Worm (Caenorhabditis elegans) whole organism, early embryonic: ENCODE measurements around the gene srh-290.

Experiments used
- B0310.2 ChIP-seq: sonication (generic microtip); optimal IDR thresholded peaks from 2 replicates; lab custom pipeline; 2016; ENCODE audit warnings: mild to moderate bottlenecking, missing genetic modification characterization, missing compliant biosample characterization
- aly-1 ChIP-seq: sonication (generic microtip); optimal IDR thresholded peaks from 2 replicates; lab custom pipeline; 2016; ENCODE audit warnings: missing genetic modification characterization, missing compliant biosample characterization
- ama-1 ChIP-seq: fragments of 150-350 bp; optimal IDR thresholded peaks from 2 replicates; lab custom pipeline; 2014
- ceh-13 ChIP-seq: fragments of 200-800 bp; sonication (Bioruptor generic); optimal IDR thresholded peaks from 2 replicates; lab custom pipeline; 2018; ENCODE audit warnings: mild to moderate bottlenecking, missing genetic modification characterization, missing compliant biosample characterization
- ets-7 ChIP-seq: sonication (generic microtip); optimal IDR thresholded peaks from 2 replicates; lab custom pipeline; 2016; ENCODE audit warnings: missing genotype, missing genetic modification characterization, missing compliant biosample characterization
- hmbx-1 ChIP-seq: sonication (generic microtip); optimal IDR thresholded peaks from 2 replicates; lab custom pipeline; 2016; ENCODE audit warnings: mild to moderate bottlenecking, missing genetic modification characterization, missing compliant biosample characterization
- hnd-1 ChIP-seq: sonication (generic microtip); optimal IDR thresholded peaks from 2 replicates; lab custom pipeline; 2016; ENCODE audit warnings: missing genetic modification characterization, missing compliant biosample characterization
- scrt-1 ChIP-seq: fragments of 200-800 bp; sonication (Bioruptor generic); IDR thresholded peaks from 2 replicates; pipeline ENCODE4 v1.3.6; 2022; ENCODE audit warnings: missing genetic modification characterization, missing compliant biosample characterization
- sea-1 ChIP-seq: fragments of 200-800 bp; sonication (Bioruptor generic); conservative IDR thresholded peaks from 2 replicates; pipeline ENCODE4 v1.3.6; 2022; ENCODE audit warnings: missing genetic modification characterization, missing compliant biosample characterization
- tbx-37 ChIP-seq: fragments of 200-800 bp; sonication (Bioruptor generic); conservative IDR thresholded peaks from 2 replicates; pipeline ENCODE4 v1.3.6; 2022; ENCODE audit warnings: missing genetic modification reagents, missing genetic modification characterization, missing compliant biosample characterization

ce11 chrV:17754999-17755398, 35.3 kb upstream of the srh-290 start:
- TF ChIP-seq ama-1 (lab: Kevin White, UChicago), result no peak
- TF ChIP-seq B0310.2 (tag; lab: Kevin White, UChicago), result no peak
- no peak for TF ChIP-seq ets-7
- TF ChIP-seq aly-1 (tag; lab: Kevin White, UChicago), result no peak
- TF ChIP-seq tbx-37, result no peak
- no peak for TF ChIP-seq sea-1
- TF ChIP-seq hnd-1 (tag; lab: Kevin White, UChicago), result no peak
- no peak for TF ChIP-seq hmbx-1 (tag; lab: Kevin White, UChicago)
- TF ChIP-seq ceh-13 (GFP tag; lab: Kevin White, UChicago), result no peak
- TF ChIP-seq scrt-1, result no peak
